Fruit fly (Drosophila melanogaster): ENCODE results near the gene 5-HT2A.

5-HT2A gene

dm6 chr3R:4658991-4659933, 46.6 kb downstream of the 5-HT2A start, which contains the start of gene smash (continued):
- TF ChIP-seq CG11696 (GFP tag; IDR thresholded peaks at IDR 0.05), result 0 out of 2 replicates have a peak, but pooled peaks have one; percentile 33
- TF ChIP-seq CG7271 (tag; optimal IDR thresholded peaks at IDR 0.05), result no peak
- no peak for TF ChIP-seq CG11398 (GFP tag; optimal IDR thresholded peaks at IDR 0.05)
- TF ChIP-seq Optix (GFP tag; IDR thresholded peaks at IDR 0.05), result no peak
- peak; percentile 31; the same call in 1 of the 2 replicates for TF ChIP-seq sna (GFP tag; IDR thresholded peaks at IDR 0.05; ENCODE audit: partially characterized antibody)
- peak; percentile 100 for TF ChIP-seq CG9437 (GFP tag; optimal IDR thresholded peaks at IDR 0.05)
- TF ChIP-seq nerfin-1 (tag; optimal IDR thresholded peaks at IDR 0.05), result peak; percentile 97
- no peak for TF ChIP-seq CG33557 (GFP tag; optimal IDR thresholded peaks at IDR 0.05)
- peak; percentile 94 for TF ChIP-seq gfzf (GFP tag; optimal IDR thresholded peaks at IDR 0.05)
- TF ChIP-seq CG2889 (GFP tag; IDR thresholded peaks at IDR 0.05), result 0 out of 3 replicates have a peak, but pooled peaks have one; percentile 17
- TF ChIP-seq ttk (GFP tag; IDR thresholded peaks at IDR 0.05), result peak; percentile 37; the same call in 1 of the 2 replicates
- TF ChIP-seq lbe (GFP tag; optimal IDR thresholded peaks at IDR 0.05), result peak; percentile 28
- no peak; the same call in 1 of the 2 replicates for TF ChIP-seq gsb (GFP tag; IDR thresholded peaks at IDR 0.05)
- peak; percentile 19 for TF ChIP-seq caup (GFP tag; optimal IDR thresholded peaks at IDR 0.05; ENCODE audit: severe bottlenecking)
- peak; percentile 83 for TF ChIP-seq CG12769 (tag; optimal IDR thresholded peaks at IDR 0.05)
- peak; percentile 3 for TF ChIP-seq MTF-1 (GFP tag; optimal IDR thresholded peaks at IDR 0.05; ENCODE audit: borderline replicate concordance)
- TF ChIP-seq CG9797 (GFP tag; optimal IDR thresholded peaks at IDR 0.05), result peak; percentile 95
- TF ChIP-seq CG12236 (GFP tag; optimal IDR thresholded peaks at IDR 0.05), result no peak
- TF ChIP-seq Dll (GFP tag; IDR thresholded peaks at IDR 0.05; ENCODE audit: partially characterized antibody), result 0 out of 4 replicates have a peak, but pooled peaks have one; percentile 34
- TF ChIP-seq CG8924 (tag; optimal IDR thresholded peaks at IDR 0.05), result peak; percentile 40
- TF ChIP-seq Deaf1 (tag; optimal IDR thresholded peaks at IDR 0.05), result peak; percentile 83
- TF ChIP-seq tgo (GFP tag; IDR thresholded peaks at IDR 0.05), result peak; percentile 15; the same call in 2 of the 3 replicates
- peak; percentile 50 for TF ChIP-seq CTCF (GFP tag; optimal IDR thresholded peaks at IDR 0.05)
- peak; percentile 23 for TF ChIP-seq D (optimal IDR thresholded peaks at IDR 0.05)
- TF ChIP-seq D (GFP tag; optimal IDR thresholded peaks at IDR 0.05), result no peak
- TF ChIP-seq CG10366 (GFP tag; IDR thresholded peaks at IDR 0.05), result 0 out of 2 replicates have a peak, but pooled peaks have one; percentile 9
- TF ChIP-seq CG1603 (tag; optimal IDR thresholded peaks at IDR 0.05), result peak; percentile 58
- TF ChIP-seq CG31365 (tag; optimal IDR thresholded peaks at IDR 0.05), result no peak
- TF ChIP-seq CG4282 (GFP tag; optimal IDR thresholded peaks at IDR 0.05), result peak; percentile 10
- peak; percentile 22 for TF ChIP-seq CG7556 (GFP tag; optimal IDR thresholded peaks at IDR 0.05)
- peak; percentile 61 for TF ChIP-seq trem (tag; optimal IDR thresholded peaks at IDR 0.05)
- TF ChIP-seq ap (GFP tag; IDR thresholded peaks at IDR 0.05), result no peak
- peak; percentile 58 for TF ChIP-seq nmo (GFP tag; optimal IDR thresholded peaks at IDR 0.05)
- peak; percentile 9 for TF ChIP-seq Atf-2 (GFP tag; optimal IDR thresholded peaks at IDR 0.05)
- TF ChIP-seq Asciz (GFP tag; optimal IDR thresholded peaks at IDR 0.05), result no peak
- TF ChIP-seq dm (GFP tag; optimal IDR thresholded peaks at IDR 0.05), result no peak
- TF ChIP-seq Gug (GFP tag; IDR thresholded peaks at IDR 0.05), result peak; percentile 46; the same call in 1 of the 4 replicates
- peak; percentile 71 for TF ChIP-seq eyg (GFP tag; optimal IDR thresholded peaks at IDR 0.05)
- TF ChIP-seq exex (tag; optimal IDR thresholded peaks at IDR 0.05), result no peak
- peak; percentile 46 for TF ChIP-seq CG17829 (tag; optimal IDR thresholded peaks at IDR 0.05)
- peak; percentile 98 for TF ChIP-seq sd (tag; optimal IDR thresholded peaks at IDR 0.05)
- no peak for TF ChIP-seq Xrp1 (GFP tag; IDR thresholded peaks at IDR 0.05)
- peak; percentile 28 for TF ChIP-seq CG17385 (GFP tag; optimal IDR thresholded peaks at IDR 0.05)
- TF ChIP-seq pnt (GFP tag; optimal IDR thresholded peaks at IDR 0.05), result no peak
- no peak for TF ChIP-seq CG2202 (tag; optimal IDR thresholded peaks at IDR 0.05)
- no peak for TF ChIP-seq CG10431 (GFP tag; optimal IDR thresholded peaks at IDR 0.05)
- peak; percentile 38 for TF ChIP-seq CG15269 (tag; optimal IDR thresholded peaks at IDR 0.05)
- TF ChIP-seq NFAT (GFP tag; IDR thresholded peaks at IDR 0.05), result peak; percentile 76
